Fruit fly (Drosophila melanogaster) whole organism, wandering third instar larva: ENCODE data around the gene fok.

Experiments
- Abd-B ChIP-seq: fragments of >200 bp; optimal IDR thresholded peaks from 2 replicates; lab custom pipeline; 2017; ENCODE audit warnings: missing biosample characterization, missing genetic modification characterization
- CG32264 ChIP-seq: fragments of 200-800 bp; sonication (Bioruptor generic); optimal IDR thresholded peaks from 2 replicates; lab custom pipeline; 2016; ENCODE audit warnings: missing biosample characterization, missing genetic modification characterization
- CG9705 ChIP-seq: fragments of 200-800 bp; sonication (Bioruptor generic); optimal IDR thresholded peaks from 2 replicates; lab custom pipeline; 2018; ENCODE audit warnings: missing biosample characterization, mild to moderate bottlenecking, missing genetic modification characterization
- CrebA ChIP-seq: fragments of 200-800 bp; sonication (Bioruptor generic); optimal IDR thresholded peaks from 2 replicates; lab custom pipeline; 2016; ENCODE audit warnings: missing biosample characterization, mild to moderate bottlenecking, missing genetic modification characterization, borderline replicate concordance
- Dfd ChIP-seq: fragments of >200 bp; optimal IDR thresholded peaks from 2 replicates; lab custom pipeline; 2017; ENCODE audit warnings: missing biosample characterization, missing genetic modification characterization
- Dif ChIP-seq: fragments of 200-275, 200-300 bp; sonication (Bioruptor generic); optimal IDR thresholded peaks from 2 replicates; lab custom pipeline; 2018; ENCODE audit warnings: missing biosample characterization, missing genetic modification characterization; ENCODE audit not compliant: partially characterized antibody
- GATAd ChIP-seq: sonication (Bioruptor generic); optimal IDR thresholded peaks from 2 replicates; lab custom pipeline; 2016; ENCODE audit warnings: missing biosample characterization, missing genetic modification characterization
- HLH106 ChIP-seq: fragments of 200-800 bp; optimal IDR thresholded peaks from 3 replicates; lab custom pipeline; 2019; ENCODE audit warnings: missing biosample characterization, mild to moderate bottlenecking, missing genetic modification characterization, moderate library complexity
- Hnf4 ChIP-seq: fragments of 200-800 bp; sonication (Bioruptor generic); optimal IDR thresholded peaks from 2 replicates; lab custom pipeline; 2016; ENCODE audit warnings: missing biosample characterization, mild to moderate bottlenecking, missing genetic modification characterization
- Hr83 ChIP-seq: fragments of 200-300 bp; sonication (Bioruptor generic); optimal IDR thresholded peaks from 2 replicates; lab custom pipeline; 2016; ENCODE audit warnings: missing biosample characterization, mild to moderate bottlenecking, missing genetic modification characterization, moderate library complexity; ENCODE audit not compliant: poor library complexity, severe bottlenecking
- Jra ChIP-seq: sonication (Bioruptor generic); optimal IDR thresholded peaks from 2 replicates; lab custom pipeline; 2016; ENCODE audit warnings: missing biosample characterization, missing genetic modification characterization
- Mio ChIP-seq: sonication (Bioruptor generic); optimal IDR thresholded peaks from 2 replicates; lab custom pipeline; 2016; ENCODE audit warnings: missing biosample characterization, missing genetic modification characterization
- Myc ChIP-seq: fragments of >200 bp; optimal IDR thresholded peaks from 2 replicates; lab custom pipeline; 2017
- N ChIP-seq: fragments of >200 bp; optimal IDR thresholded peaks from 2 replicates; lab custom pipeline; 2018; ENCODE audit warnings: missing biosample characterization, missing external identifiers, missing genetic modification characterization
- OdsH ChIP-seq: fragments of 200-800 bp; sonication (Bioruptor generic); optimal IDR thresholded peaks from 2 replicates; lab custom pipeline; 2016; ENCODE audit warnings: missing biosample characterization, mild to moderate bottlenecking, missing genetic modification characterization
- Sp1 ChIP-seq: fragments of 200-800 bp; sonication (Bioruptor generic); optimal IDR thresholded peaks from 3 replicates; lab custom pipeline; 2019; ENCODE audit warnings: missing biosample characterization, mild to moderate bottlenecking, missing genetic modification characterization, moderate library complexity
- br ChIP-seq: fragments of 200-800 bp; sonication (Bioruptor generic); optimal IDR thresholded peaks from 2 replicates; lab custom pipeline; 2016; ENCODE audit warnings: missing biosample characterization, missing genetic modification characterization
- brk ChIP-seq: fragments of 200-800 bp; sonication (Bioruptor generic); optimal IDR thresholded peaks from 2 replicates; lab custom pipeline; 2016; ENCODE audit warnings: missing biosample characterization, mild to moderate bottlenecking, missing genetic modification characterization
- dl ChIP-seq, 2 experiments: fragments of 175-275, 200-275 bp in 1 of 2; fragments of 200-275 bp in 1 of 2; sonication (Bioruptor generic); optimal IDR thresholded peaks; lab custom pipeline; 2018; ENCODE audit warnings: mild to moderate bottlenecking in 2 of 2, missing biosample characterization in 2 of 2, missing genetic modification characterization in 2 of 2, moderate library complexity in 2 of 2; ENCODE audit not compliant: partially characterized antibody in 2 of 2, insufficient read depth in 1 of 2
- dmrt93B ChIP-seq: fragments of 200-800 bp; sonication (Bioruptor generic); optimal IDR thresholded peaks from 2 replicates; lab custom pipeline; 2018; ENCODE audit warnings: missing biosample characterization, mild to moderate bottlenecking, missing genetic modification characterization
- dsf ChIP-seq: sonication (Bioruptor generic); optimal IDR thresholded peaks from 2 replicates; lab custom pipeline; 2016; ENCODE audit warnings: missing biosample characterization, missing genetic modification characterization, borderline replicate concordance
- ey ChIP-seq: fragments of 200-800 bp; sonication (Bioruptor generic); optimal IDR thresholded peaks from 2 replicates; lab custom pipeline; 2016; ENCODE audit warnings: missing biosample characterization, missing genetic modification characterization
- foxo ChIP-seq, 2 experiments: fragments of 200-800 bp; sonication (Bioruptor generic); optimal IDR thresholded peaks; 2 replicates in 1 of 2; 3 replicates in 1 of 2; lab custom pipeline; 2016 to 2017; ENCODE audit warnings: missing biosample characterization in 2 of 2, missing genetic modification characterization in 2 of 2
- fru ChIP-seq: fragments of 200-800 bp; sonication (Bioruptor generic); optimal IDR thresholded peaks from 3 replicates; lab custom pipeline; 2016; ENCODE audit warnings: missing biosample characterization, mild to moderate bottlenecking, missing genetic modification characterization
- jim ChIP-seq: fragments of 175-275, 200-325 bp; sonication (Bioruptor generic); optimal IDR thresholded peaks from 2 replicates; lab custom pipeline; 2016; ENCODE audit warnings: missing biosample characterization, mild to moderate bottlenecking, missing genetic modification characterization
- lola ChIP-seq: fragments of >200 bp; optimal IDR thresholded peaks from 2 replicates; lab custom pipeline; 2017; ENCODE audit warnings: missing biosample characterization, missing genetic modification characterization
- pan ChIP-seq: fragments of >200 bp; optimal IDR thresholded peaks from 2 replicates; lab custom pipeline; 2017
- psq ChIP-seq: fragments of 200-800 bp; sonication (Bioruptor generic); optimal IDR thresholded peaks from 3 replicates; lab custom pipeline; 2017; ENCODE audit warnings: missing biosample characterization, mild to moderate bottlenecking, missing genetic modification characterization, moderate library complexity
- rgr ChIP-seq: fragments of 200-800 bp; sonication (Bioruptor generic); optimal IDR thresholded peaks from 3 replicates; lab custom pipeline; 2016; ENCODE audit warnings: missing biosample characterization, mild to moderate bottlenecking, missing genetic modification characterization
- sage ChIP-seq: fragments of 200-800 bp; sonication (Bioruptor generic); optimal IDR thresholded peaks from 2 replicates; lab custom pipeline; 2016; ENCODE audit warnings: missing biosample characterization, mild to moderate bottlenecking, missing genetic modification characterization
- sv ChIP-seq: fragments of 200-800 bp; sonication (Bioruptor generic); optimal IDR thresholded peaks from 3 replicates; lab custom pipeline; 2016; ENCODE audit warnings: missing biosample characterization, missing genetic modification characterization
- usp ChIP-seq: fragments of >200 bp; optimal IDR thresholded peaks from 2 replicates; lab custom pipeline; 2017; ENCODE audit warnings: missing biosample characterization, missing genetic modification characterization
- woc ChIP-seq: sonication (Bioruptor generic); optimal IDR thresholded peaks from 2 replicates; lab custom pipeline; 2016; ENCODE audit warnings: missing biosample characterization, mild to moderate bottlenecking, missing genetic modification characterization

fok gene

dm6 chr2L:20115865-20116264, 31.0 kb upstream of the fok start:
- TF ChIP-seq Mio (GFP tag; lab: Kevin White, UChicago) (no peak), Sp1 (no peak), rgr (no peak), Hr83 (GFP tag; lab: Kevin White, UChicago) (no peak), woc (GFP tag; lab: Kevin White, UChicago) (no peak), dmrt93B (GFP tag; lab: Kevin White, UChicago) (no peak), ey (GFP tag; lab: Kevin White, UChicago) (no peak)

DNA sequence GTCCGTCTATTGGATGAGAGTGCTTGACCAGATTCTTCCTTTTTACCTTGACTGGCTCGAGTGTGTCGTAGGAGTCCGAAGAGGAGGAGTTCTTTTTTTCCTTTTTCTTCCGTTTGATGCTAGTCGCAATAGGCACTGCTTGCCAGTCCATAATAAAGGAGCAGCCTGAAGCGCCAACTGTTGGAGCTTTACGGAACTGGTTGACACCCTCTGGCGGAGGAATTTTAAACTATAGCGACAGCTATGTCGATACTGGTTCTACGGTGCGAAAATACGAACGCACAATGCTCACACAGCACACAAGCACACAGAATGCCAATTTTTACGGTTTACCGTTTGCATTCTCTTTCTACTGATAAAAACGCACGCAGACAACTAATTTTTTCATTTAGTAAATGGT, 21.7 kb upstream of the fok start:
- TF ChIP-seq foxo (GFP tag; optimal IDR thresholded peaks at IDR 0.05; lab: Kevin White, UChicago) (peak in 1 of 2 experiments; percentile 26), HLH106 (tag; lab: Kevin White, UChicago) (peak; percentile 19), rgr (no peak), Dif (GFP tag; lab: Kevin White, UChicago) (no peak), OdsH (GFP tag; lab: Kevin White, UChicago) (no peak), dmrt93B (GFP tag; lab: Kevin White, UChicago) (no peak), CG32264 (no peak), Myc (lab: Kevin White, UChicago) (peak; percentile 50)
- TF ChIP-seq, all 38 proteins: peak for 3

DNA sequence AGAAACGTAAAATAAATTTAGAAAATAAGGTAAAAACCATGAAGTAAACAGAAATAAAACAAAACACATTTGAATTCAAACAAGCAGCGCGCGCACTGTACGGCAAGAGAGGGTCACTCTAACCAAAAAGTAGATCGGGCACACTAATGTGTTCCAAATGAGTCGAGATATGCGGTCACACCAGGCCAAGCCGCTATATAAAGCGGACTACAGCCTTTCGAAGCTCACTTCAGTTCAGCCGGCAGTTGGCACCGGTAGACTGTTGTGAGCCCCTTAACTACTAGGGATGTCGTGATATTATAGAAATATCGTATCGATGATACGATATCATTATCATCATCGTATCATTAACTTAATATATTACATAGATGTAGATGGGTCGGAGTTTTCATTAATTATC, 19.7 kb upstream of the fok start:
- TF ChIP-seq br, result no peak
- no peak for TF ChIP-seq sage (GFP tag; lab: Kevin White, UChicago)
- TF ChIP-seq usp (GFP tag; lab: Kevin White, UChicago), result no peak
- peak; percentile 7 for TF ChIP-seq Hnf4
- no peak for TF ChIP-seq psq (GFP tag; lab: Kevin White, UChicago)
- TF ChIP-seq OdsH (GFP tag; lab: Kevin White, UChicago), result no peak

dm6 chr2L:20104050-20104449, 19.2 kb upstream of the fok start, which contains the start of gene CG13970:
Gene CG13970, minus strand, starts transcription at chr2L:20104150.
- TF ChIP-seq sv (GFP tag; lab: Kevin White, UChicago) (no peak), GATAd (GFP tag; lab: Kevin White, UChicago) (no peak), N (no peak), CrebA (GFP tag; lab: Kevin White, UChicago) (no peak), woc (GFP tag; lab: Kevin White, UChicago) (no peak), pan (no peak), brk (GFP tag; lab: Kevin White, UChicago) (no peak)

DNA sequence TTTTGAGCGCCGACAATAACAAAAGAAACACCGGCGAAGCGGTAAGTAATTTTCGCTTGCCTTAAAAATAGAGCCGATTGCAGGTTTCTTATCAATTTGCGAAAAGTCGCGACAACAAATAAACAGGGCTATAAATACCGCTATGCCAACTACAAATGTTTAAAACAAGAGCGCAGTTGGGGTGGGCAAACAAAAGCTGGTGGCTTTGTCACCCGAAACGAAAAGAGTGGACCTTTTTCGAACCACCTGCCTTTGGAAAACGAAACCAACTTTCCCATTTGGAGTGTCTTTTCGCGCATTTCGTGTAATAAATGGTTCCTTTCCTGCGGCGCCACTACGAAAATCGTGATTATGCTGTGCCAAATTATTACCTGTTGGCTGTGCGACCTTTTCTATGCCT, 13.3 kb upstream of the fok start:
- TF ChIP-seq dmrt93B (GFP tag; lab: Kevin White, UChicago) (no peak), Dif (GFP tag; lab: Kevin White, UChicago) (peak; percentile 68)
- TF ChIP-seq, all 38 proteins: peak for 1

DNA sequence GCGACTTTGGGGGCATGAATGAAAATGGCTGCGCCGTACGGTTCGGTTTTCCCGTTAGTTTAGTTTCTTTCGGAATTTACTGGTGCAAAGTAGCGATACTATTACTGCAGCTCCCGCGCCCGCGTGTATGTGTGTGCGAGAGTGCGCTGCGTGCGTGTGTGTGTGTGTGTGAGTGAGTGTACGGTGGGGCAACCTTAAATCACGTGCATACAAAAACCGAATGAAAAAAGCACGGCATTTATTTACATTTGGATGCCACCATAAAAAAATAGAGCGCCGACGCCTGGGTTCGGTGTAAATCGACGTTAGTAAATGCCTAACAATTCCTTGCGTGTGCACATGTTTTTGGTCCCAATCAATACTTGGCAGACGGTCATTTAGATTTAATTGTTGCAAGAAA, 12.9 kb upstream of the fok start:
- TF ChIP-seq CrebA (GFP tag; lab: Kevin White, UChicago), result no peak
- TF ChIP-seq Abd-B, result no peak
- no peak for TF ChIP-seq jim (GFP tag; lab: Kevin White, UChicago)
- TF ChIP-seq sage (GFP tag; lab: Kevin White, UChicago), result no peak
- TF ChIP-seq Dfd (GFP tag; lab: Kevin White, UChicago), result peak; percentile 3

dm6 chr2L:20097105-20097631, 12.3 kb upstream of the fok start, which contains the start of the genes mRpS18B and Kua:
Gene mRpS18B, minus strand, starts transcription at chr2L:20097253.
Gene Kua, plus strand, starts transcription at chr2L:20097581.
- TF ChIP-seq sv (GFP tag; lab: Kevin White, UChicago) (no peak), HLH106 (tag; lab: Kevin White, UChicago) (peak; percentile 63), Sp1 (peak; percentile 16), pan (no peak), CrebA (GFP tag; lab: Kevin White, UChicago) (no peak), GATAd (GFP tag; lab: Kevin White, UChicago) (no peak), br (no peak), Mio (GFP tag; lab: Kevin White, UChicago) (no peak), N (no peak), ey (GFP tag; lab: Kevin White, UChicago) (no peak), lola (GFP tag; lab: Kevin White, UChicago) (no peak), CG9705 (GFP tag; lab: Kevin White, UChicago) (no peak), rgr (peak; percentile 19), fru (GFP tag; lab: Kevin White, UChicago) (no peak), brk (GFP tag; lab: Kevin White, UChicago) (no peak), Dfd (GFP tag; lab: Kevin White, UChicago) (no peak), sage (GFP tag; lab: Kevin White, UChicago) (no peak), Hnf4 (peak; percentile 37), Abd-B (no peak), Jra (GFP tag; lab: Kevin White, UChicago) (no peak), woc (GFP tag; lab: Kevin White, UChicago) (peak; percentile 46), OdsH (GFP tag; lab: Kevin White, UChicago) (no peak), dsf (GFP tag; lab: Kevin White, UChicago) (no peak), jim (GFP tag; lab: Kevin White, UChicago) (no peak), CG32264 (no peak), dl (GFP tag; optimal IDR thresholded peaks at IDR 0.05; lab: Kevin White, UChicago; ENCODE audit: insufficient read depth in 1 of 2, partially characterized antibody in 2 of 2) (no peak), Myc (lab: Kevin White, UChicago) (no peak)
